Worm (Caenorhabditis elegans): ENCODE data around the gene ZC262.7.
A peak's percentile ranks its signal among the peaks of the same experiment; 100 is the strongest.

Gene ZC262.7

ce11 chrIII:8331211-8331610 is 12.9 kb downstream of the ZC262.7 start, which contains the start of gene iglr-2 (continued):
- TF ChIP-seq nhr-90 (tag; optimal IDR thresholded peaks at IDR 0.05): no peak
- no peak for TF ChIP-seq nhr-179 (tag; optimal IDR thresholded peaks at IDR 0.05)
- TF ChIP-seq die-1 (tag; optimal IDR thresholded peaks at IDR 0.05): no peak
- TF ChIP-seq nhr-80 (tag; optimal IDR thresholded peaks at IDR 0.05): no peak
- no peak for TF ChIP-seq madf-8 (GFP tag; conservative IDR thresholded peaks at IDR 0.05)

- TF ChIP-seq fkh-3 (tag; optimal IDR thresholded peaks at IDR 0.05) (no peak), hlh-26 (GFP tag; conservative IDR thresholded peaks at IDR 0.05) (no peak), mxl-1 (tag; optimal IDR thresholded peaks at IDR 0.05) (no peak), efl-1 (GFP tag; optimal IDR thresholded peaks at IDR 0.05) (no peak), lsy-27 (tag; optimal IDR thresholded peaks at IDR 0.05; ENCODE audit: borderline replicate concordance, insufficient read depth) (no peak), ztf-25 (GFP tag; IDR thresholded peaks at IDR 0.05) (no peak), pbrm-1 (GFP tag; IDR thresholded peaks at IDR 0.05) (no peak), nfya-1 (tag; optimal IDR thresholded peaks at IDR 0.05; ENCODE audit: borderline replicate concordance, insufficient read depth) (no peak), mel-28 (tag; optimal IDR thresholded peaks at IDR 0.05; ENCODE audit: borderline replicate concordance) (no peak), cebp-1 (GFP tag; IDR thresholded peaks at IDR 0.05) (peak; percentile 60; the same call in 1 of the 2 replicates), cebp-1 (tag; optimal IDR thresholded peaks at IDR 0.05) (peak; percentile 80), attf-6 (GFP tag; IDR thresholded peaks at IDR 0.05) (no peak), xnd-1 (tag; optimal IDR thresholded peaks at IDR 0.05) (no peak), sdz-38 (tag; optimal IDR thresholded peaks at IDR 0.05) (no peak), dpl-1 (GFP tag; optimal IDR thresholded peaks at IDR 0.05) (no peak), zfh-2 (GFP tag; conservative IDR thresholded peaks at IDR 0.05) (no peak), K12H6.12 (tag; optimal IDR thresholded peaks at IDR 0.05) (no peak), mcd-1 (GFP tag; IDR thresholded peaks at IDR 0.05) (no peak), ccch-3 (GFP tag; optimal IDR thresholded peaks at IDR 0.05) (no peak), dpff-1 (tag; optimal IDR thresholded peaks at IDR 0.05) (no peak), snpc-3.4 (tag; optimal IDR thresholded peaks at IDR 0.05) (no peak), dox-1 (GFP tag; IDR thresholded peaks at IDR 0.05) (peak; percentile 7; the same call in 1 of the 2 replicates), B0019.2 (GFP tag; conservative IDR thresholded peaks at IDR 0.05) (no peak), Y79H2A.3 (GFP tag; conservative IDR thresholded peaks at IDR 0.05) (peak; percentile 30; the same call in 1 of the 2 replicates), egl-44 (GFP tag; IDR thresholded peaks at IDR 0.05) (0 out of 2 replicates have a peak, but pooled peaks have one; percentile 17), lin-54 (GFP tag; optimal IDR thresholded peaks at IDR 0.05) (peak; percentile 6), let-607 (tag; optimal IDR thresholded peaks at IDR 0.05) (peak in 1 of 2 experiments; percentile 42), lin-40 (tag; optimal IDR thresholded peaks at IDR 0.05) (no peak), F39B2.1 (GFP tag; IDR thresholded peaks at IDR 0.05) (no peak), T07F8.4 (tag; optimal IDR thresholded peaks at IDR 0.05) (no peak), somi-1 (GFP tag; optimal IDR thresholded peaks at IDR 0.05) (no peak), ZK185.1 (tag; optimal IDR thresholded peaks at IDR 0.05; ENCODE audit: poor library complexity, severe bottlenecking) (no peak), akir-1 (GFP tag; optimal IDR thresholded peaks at IDR 0.05) (no peak), egl-18 (GFP tag; IDR thresholded peaks at IDR 0.05) (no peak), F37B4.10 (GFP tag; IDR thresholded peaks at IDR 0.05) (no peak), lin-26 (GFP tag; IDR thresholded peaks at IDR 0.05) (no peak), snpc-1.1 (tag; optimal IDR thresholded peaks at IDR 0.05; ENCODE audit: insufficient read depth) (no peak), lir-1 (GFP tag; conservative IDR thresholded peaks at IDR 0.05) (no peak), F10E7.11 (tag; optimal IDR thresholded peaks at IDR 0.05) (no peak), nhr-120 (GFP tag; IDR thresholded peaks at IDR 0.05) (no peak)
Measured at ce11 chrIII:8325574-8326513, 18.3 kb downstream of the ZC262.7 start, which contains the start of gene ZC262.13. Gene ZC262.13 (plus strand): TSS chrIII:8326214.
